Fruit fly (Drosophila melanogaster): ENCODE measurements around the gene Osi8.

DNA sequence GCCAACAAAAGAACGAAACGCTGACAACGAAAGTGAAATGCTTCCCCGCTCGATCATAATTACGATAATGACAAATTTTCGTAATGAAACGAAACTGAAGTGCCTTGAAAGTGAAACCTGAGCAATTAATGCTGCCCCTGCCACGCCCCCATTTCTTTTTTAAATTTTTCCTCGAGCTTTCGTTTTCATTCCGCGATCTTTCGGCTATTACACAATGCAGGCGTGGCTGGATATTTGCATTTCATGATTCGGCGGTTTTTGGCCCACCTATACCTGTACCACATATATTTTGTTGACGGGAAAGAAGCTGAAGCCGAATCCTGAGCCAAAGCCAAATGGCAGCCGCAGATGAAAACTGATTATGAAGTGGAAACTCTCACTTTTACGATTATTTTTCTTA lies 14.7 kb upstream of the Osi8 start:
- no peak for TF ChIP-seq D1 (tag; optimal IDR thresholded peaks at IDR 0.05)
- TF ChIP-seq EcR (GFP tag; optimal IDR thresholded peaks at IDR 0.05): no peak
- no peak for TF ChIP-seq CG15710 (tag; optimal IDR thresholded peaks at IDR 0.05)
- no peak for TF ChIP-seq Snoo (tag; optimal IDR thresholded peaks at IDR 0.05)
